Worm (Caenorhabditis elegans): ENCODE measurements around the gene K07F5.8.

ce11 chrIV:9802711-9803110, 46.8 kb downstream of the K07F5.8 start, which contains the start of gene fat-3:
- TF ChIP-seq ama-1 (optimal IDR thresholded peaks at IDR 0.05) (no peak), pes-1 (GFP tag; IDR thresholded peaks at IDR 0.05) (no peak), tbx-11 (GFP tag; IDR thresholded peaks at IDR 0.05) (no peak), hmbx-1 (tag; optimal IDR thresholded peaks at IDR 0.05) (no peak), hmg-4 (GFP tag; optimal IDR thresholded peaks at IDR 0.05) (no peak), aly-1 (tag; optimal IDR thresholded peaks at IDR 0.05) (no peak), flt-1 (GFP tag; IDR thresholded peaks at IDR 0.05) (no peak), scrt-1 (GFP tag; IDR thresholded peaks at IDR 0.05) (no peak), ets-7 (tag; optimal IDR thresholded peaks at IDR 0.05) (no peak), tra-4 (tag; optimal IDR thresholded peaks at IDR 0.05) (no peak), sea-1 (GFP tag; conservative IDR thresholded peaks at IDR 0.05) (no peak), hnd-1 (tag; optimal IDR thresholded peaks at IDR 0.05) (no peak), B0310.2 (tag; optimal IDR thresholded peaks at IDR 0.05) (no peak), tbx-37 (GFP tag; conservative IDR thresholded peaks at IDR 0.05) (no peak)

Measured in whole organism, early embryonic.